ENCODE assay signal across 4 worm cellular contexts in the genomic region with DNA sequence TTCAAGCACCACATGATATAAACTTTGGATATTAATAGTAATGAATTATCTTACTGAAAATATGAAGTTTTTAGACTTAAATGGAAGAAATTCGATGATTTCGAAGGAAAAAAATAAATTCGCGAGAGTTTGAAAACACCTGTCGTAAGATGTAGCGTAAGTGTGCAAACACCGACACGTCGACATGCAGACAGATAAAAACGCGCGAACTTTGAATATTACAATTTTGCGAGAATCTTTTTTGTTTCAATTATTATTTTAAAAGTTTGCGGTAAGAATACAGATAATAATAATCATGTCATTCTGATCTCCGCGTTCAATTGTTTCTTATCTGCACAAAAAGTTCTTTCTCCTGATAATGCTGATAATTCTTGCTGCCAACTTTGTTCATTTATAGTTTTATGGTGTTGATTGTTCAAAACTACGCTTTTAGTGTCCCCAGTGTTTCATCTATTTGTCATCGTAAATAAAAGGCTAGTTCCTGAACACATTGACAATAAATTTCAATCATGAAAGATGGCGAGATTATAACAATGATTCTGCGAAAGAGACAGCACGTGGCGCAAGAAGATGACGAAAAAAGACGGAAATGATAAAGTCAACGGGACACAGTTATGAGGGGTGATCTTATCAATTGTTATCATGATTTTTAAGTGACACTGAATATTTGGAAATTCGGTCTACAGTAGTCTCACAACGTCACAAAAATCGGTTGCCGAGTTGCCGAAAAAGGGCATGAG.
TF ChIP-seq lines count a peak whose summit lies in the region.

No protein-coding gene starts in this region.

TF ChIP-seq in whole organism, L1 larva, 84 proteins besides CTCF, POLR2A, EP300 and RAD21 (continued from another document):
- TF ChIP-seq elt-3 (tag; optimal IDR thresholded peaks at IDR 0.05; lab: Kevin White, UChicago) (peak in 5 of 6 experiments; percentile 40 to 83 (median 64)), nhr-85 (tag; lab: Kevin White, UChicago) (peak; percentile 92)

TF ChIP-seq in whole organism, L3 larva, 47 proteins besides CTCF, POLR2A, EP300 and RAD21 (continued from another document):
- TF ChIP-seq elt-3 (tag; optimal IDR thresholded peaks at IDR 0.05; lab: Kevin White, UChicago) (peak in 1 of 3 experiments; percentile 92), nhr-77 (tag; optimal IDR thresholded peaks at IDR 0.05; lab: Kevin White, UChicago) (no peak)

TF ChIP-seq in whole organism, L4 larva, 104 proteins besides CTCF, POLR2A, EP300 and RAD21 (continued from another document):
- no peak for TF ChIP-seq ceh-82 (tag; optimal IDR thresholded peaks at IDR 0.05; lab: Kevin White, UChicago)
- no peak for TF ChIP-seq spr-3 (GFP tag; optimal IDR thresholded peaks at IDR 0.05; lab: Kevin White, UChicago)
- no peak for TF ChIP-seq nhr-111 (GFP tag; optimal IDR thresholded peaks at IDR 0.05; lab: Kevin White, UChicago)
- TF ChIP-seq skn-1 (tag; optimal IDR thresholded peaks at IDR 0.05; lab: Kevin White, UChicago): no peak
- peak; percentile 37 for TF ChIP-seq nhr-77 (tag; optimal IDR thresholded peaks at IDR 0.05; lab: Kevin White, UChicago)
- no peak for TF ChIP-seq R02D3.7 (tag; optimal IDR thresholded peaks at IDR 0.05; lab: Kevin White, UChicago)
- no peak for TF ChIP-seq zip-2 (tag; optimal IDR thresholded peaks at IDR 0.05; lab: Kevin White, UChicago)
- TF ChIP-seq nhr-48 (tag; optimal IDR thresholded peaks at IDR 0.05; lab: Kevin White, UChicago): peak; percentile 65
- peak; percentile 86 for TF ChIP-seq tra-1 (GFP tag; IDR thresholded peaks at IDR 0.05; lab: Robert Waterston, UW)
- TF ChIP-seq dmd-8 (GFP tag; IDR thresholded peaks at IDR 0.05; lab: Robert Waterston, UW): no peak
- TF ChIP-seq mep-1 (tag; optimal IDR thresholded peaks at IDR 0.05; lab: Kevin White, UChicago): peak; percentile 68
- no peak for TF ChIP-seq daf-12 (tag; optimal IDR thresholded peaks at IDR 0.05; lab: Kevin White, UChicago)
- no peak for TF ChIP-seq saeg-2 (GFP tag; IDR thresholded peaks at IDR 0.05; lab: Robert Waterston, UW)
- no peak for TF ChIP-seq fkh-10 (GFP tag; optimal IDR thresholded peaks at IDR 0.05; lab: Kevin White, UChicago)
- TF ChIP-seq hlh-11 (tag; optimal IDR thresholded peaks at IDR 0.05; lab: Kevin White, UChicago): peak; percentile 92
- no peak for TF ChIP-seq unc-130 (GFP tag; optimal IDR thresholded peaks at IDR 0.05; lab: Kevin White, UChicago)
- TF ChIP-seq ces-1 (GFP tag; optimal IDR thresholded peaks at IDR 0.05; lab: Kevin White, UChicago): no peak
- TF ChIP-seq snpc-1.2 (GFP tag; IDR thresholded peaks at IDR 0.05; lab: Robert Waterston, UW): no peak
- no peak for TF ChIP-seq zfp-3 (GFP tag; conservative IDR thresholded peaks at IDR 0.05; lab: Robert Waterston, UW)
- peak; percentile 8 for TF ChIP-seq duxl-1 (tag; optimal IDR thresholded peaks at IDR 0.05; lab: Kevin White, UChicago; ENCODE audit: poor library complexity)
- no peak for TF ChIP-seq cey-2 (tag; optimal IDR thresholded peaks at IDR 0.05; lab: Kevin White, UChicago; ENCODE audit: borderline replicate concordance, insufficient read depth)
- TF ChIP-seq lir-3 (tag; optimal IDR thresholded peaks at IDR 0.05; lab: Kevin White, UChicago): no peak
- peak; percentile 74 for TF ChIP-seq lin-1 (GFP tag; IDR thresholded peaks at IDR 0.05; lab: Robert Waterston, UW)
- no peak for TF ChIP-seq egl-43 (GFP tag; IDR thresholded peaks at IDR 0.05; lab: Robert Waterston, UW)
- TF ChIP-seq unc-39 (tag; optimal IDR thresholded peaks at IDR 0.05; lab: Kevin White, UChicago): no peak
- no peak for TF ChIP-seq hif-1 (tag; optimal IDR thresholded peaks at IDR 0.05; lab: Kevin White, UChicago)
- TF ChIP-seq vab-7 (GFP tag; IDR thresholded peaks at IDR 0.05; lab: Robert Waterston, UW): no peak
- TF ChIP-seq set-16 (GFP tag; IDR thresholded peaks at IDR 0.05; lab: Robert Waterston, UW): no peak
- TF ChIP-seq nhr-102 (tag; optimal IDR thresholded peaks at IDR 0.05; lab: Kevin White, UChicago): peak; percentile 83
- TF ChIP-seq ztf-7 (tag; optimal IDR thresholded peaks at IDR 0.05; lab: Kevin White, UChicago): no peak
- TF ChIP-seq dmd-6 (GFP tag; IDR thresholded peaks at IDR 0.05; lab: Robert Waterston, UW): peak; percentile 88
- no peak for TF ChIP-seq ceh-62 (tag; optimal IDR thresholded peaks at IDR 0.05; lab: Kevin White, UChicago)
- TF ChIP-seq rbr-2 (tag; optimal IDR thresholded peaks at IDR 0.05; lab: Kevin White, UChicago): no peak
- TF ChIP-seq ceh-20 (GFP tag; IDR thresholded peaks at IDR 0.05; lab: Robert Waterston, UW): peak; percentile 80

TF ChIP-seq in whole organism, young adult, 124 proteins besides CTCF, POLR2A, EP300 and RAD21 (continued from another document):
- TF ChIP-seq B0336.3 (GFP tag; IDR thresholded peaks at IDR 0.05; lab: Robert Waterston, UW) (peak; percentile 25; the same call in 1 of the 2 replicates), lin-40 (tag; optimal IDR thresholded peaks at IDR 0.05; lab: Kevin White, UChicago) (peak; percentile 67), F10E7.11 (tag; optimal IDR thresholded peaks at IDR 0.05; lab: Kevin White, UChicago) (no peak), chd-7 (tag; optimal IDR thresholded peaks at IDR 0.05; lab: Kevin White, UChicago) (no peak), F57A8.1 (GFP tag; optimal IDR thresholded peaks at IDR 0.05; lab: Kevin White, UChicago) (no peak), cebp-1 (GFP tag; IDR thresholded peaks at IDR 0.05; lab: Robert Waterston, UW) (no peak), cebp-1 (tag; optimal IDR thresholded peaks at IDR 0.05; lab: Kevin White, UChicago) (no peak), tbx-9 (tag; optimal IDR thresholded peaks at IDR 0.05; lab: Kevin White, UChicago; ENCODE audit: borderline replicate concordance) (no peak), mcd-1 (GFP tag; IDR thresholded peaks at IDR 0.05; lab: Robert Waterston, UW) (no peak), D2030.7 (GFP tag; IDR thresholded peaks at IDR 0.05; lab: Robert Waterston, UW) (no peak), sptf-2 (GFP tag; optimal IDR thresholded peaks at IDR 0.05; lab: Kevin White, UChicago) (no peak), Y95B8A.8 (GFP tag; IDR thresholded peaks at IDR 0.05; lab: Robert Waterston, UW) (no peak), dpl-1 (GFP tag; optimal IDR thresholded peaks at IDR 0.05; lab: Kevin White, UChicago) (peak; percentile 12), cebp-2 (GFP tag; IDR thresholded peaks at IDR 0.05; lab: Robert Waterston, UW) (no peak), lin-26 (GFP tag; IDR thresholded peaks at IDR 0.05; lab: Robert Waterston, UW) (no peak), lsy-27 (tag; optimal IDR thresholded peaks at IDR 0.05; lab: Kevin White, UChicago; ENCODE audit: borderline replicate concordance, insufficient read depth) (no peak), egl-18 (GFP tag; IDR thresholded peaks at IDR 0.05; lab: Robert Waterston, UW) (no peak), F37B4.10 (GFP tag; IDR thresholded peaks at IDR 0.05; lab: Robert Waterston, UW) (no peak), ekl-4 (GFP tag; IDR thresholded peaks at IDR 0.05; lab: Robert Waterston, UW) (no peak), ztf-26 (tag; optimal IDR thresholded peaks at IDR 0.05; lab: Kevin White, UChicago) (peak; percentile 29), dox-1 (GFP tag; IDR thresholded peaks at IDR 0.05; lab: Robert Waterston, UW) (0 out of 2 replicates have a peak, but pooled peaks have one; percentile 28), F52B5.7 (tag; optimal IDR thresholded peaks at IDR 0.05; lab: Kevin White, UChicago) (no peak), T07F8.4 (tag; optimal IDR thresholded peaks at IDR 0.05; lab: Kevin White, UChicago) (no peak), F33H1.4 (GFP tag; IDR thresholded peaks at IDR 0.05; lab: Robert Waterston, UW) (no peak), snpc-1.3 (tag; optimal IDR thresholded peaks at IDR 0.05; lab: Kevin White, UChicago; ENCODE audit: insufficient read depth) (no peak), C06A6.2 (GFP tag; conservative IDR thresholded peaks at IDR 0.05; lab: Robert Waterston, UW) (no peak), F57C9.4 (tag; optimal IDR thresholded peaks at IDR 0.05; lab: Kevin White, UChicago) (no peak), aptf-3 (GFP tag; IDR thresholded peaks at IDR 0.05; lab: Robert Waterston, UW) (no peak), attf-5 (GFP tag; optimal IDR thresholded peaks at IDR 0.05; lab: Kevin White, UChicago) (no peak), ZK185.1 (tag; optimal IDR thresholded peaks at IDR 0.05; lab: Kevin White, UChicago; ENCODE audit: poor library complexity, severe bottlenecking) (peak; percentile 14), ceh-79 (tag; optimal IDR thresholded peaks at IDR 0.05; lab: Kevin White, UChicago) (no peak), K11D2.4 (GFP tag; IDR thresholded peaks at IDR 0.05; lab: Robert Waterston, UW) (no peak), repo-1 (tag; optimal IDR thresholded peaks at IDR 0.05; lab: Kevin White, UChicago) (no peak), hmg-20 (GFP tag; IDR thresholded peaks at IDR 0.05; lab: Robert Waterston, UW) (no peak), let-607 (tag; optimal IDR thresholded peaks at IDR 0.05; lab: Kevin White, UChicago) (peak; percentile 46 to 84), nfya-1 (tag; optimal IDR thresholded peaks at IDR 0.05; lab: Kevin White, UChicago; ENCODE audit: borderline replicate concordance, insufficient read depth) (no peak)
